Fruit fly (Drosophila melanogaster) whole organism, embryonic: ENCODE measurements around the gene Jhbp6.

Experiments
- Atf6 ChIP-seq: fragments of 200-800 bp; sonication (Bioruptor generic); IDR thresholded peaks from 2 replicates; pipeline ENCODE4 v1.3.6; 2022; ENCODE audit warnings: missing biosample characterization, missing genetic modification characterization
- Blimp-1 ChIP-seq: fragments of 200-800 bp; sonication (Bioruptor generic); optimal IDR thresholded peaks from 3 replicates; lab custom pipeline; 2018; ENCODE audit warnings: missing biosample characterization, missing genetic modification characterization, mild to moderate bottlenecking, moderate library complexity, missing genetic modification reagents
- CG1024 ChIP-seq: fragments of 200-800 bp; sonication (Bioruptor generic); IDR thresholded peaks from 2 replicates; pipeline ENCODE4 v1.3.6; 2022; ENCODE audit warnings: missing biosample characterization, missing genetic modification characterization
- CG10366 ChIP-seq: fragments of 200-800 bp; sonication (Bioruptor generic); IDR thresholded peaks from 2 replicates; pipeline ENCODE4 v1.3.6; 2022; ENCODE audit warnings: missing biosample characterization, missing genetic modification characterization
- CG11504 ChIP-seq: fragments of 200-800 bp; sonication (Bioruptor generic); optimal IDR thresholded peaks from 3 replicates; lab custom pipeline; 2019; ENCODE audit warnings: missing biosample characterization, mild to moderate bottlenecking, missing genetic modification characterization, moderate library complexity
- CG11696 ChIP-seq: fragments of 200-800 bp; sonication (Bioruptor generic); IDR thresholded peaks from 2 replicates; pipeline ENCODE4 v1.3.6; 2022; ENCODE audit warnings: missing biosample characterization, missing genetic modification characterization
- CG12155 ChIP-seq: fragments of 200-800 bp; sonication (Bioruptor generic); optimal IDR thresholded peaks from 3 replicates; lab custom pipeline; 2016; ENCODE audit warnings: missing biosample characterization, missing genetic modification characterization
- CG12219 ChIP-seq: fragments of 200-800 bp; sonication (Bioruptor generic); optimal IDR thresholded peaks from 3 replicates; lab custom pipeline; 2018; ENCODE audit warnings: missing biosample characterization, mild to moderate bottlenecking, missing genetic modification characterization
- CG13287 ChIP-seq: fragments of 200-800 bp; sonication (Bioruptor generic); IDR thresholded peaks from 2 replicates; pipeline ENCODE4 v1.3.6; 2022; ENCODE audit warnings: missing biosample characterization, missing genetic modification characterization; ENCODE audit not compliant: partially characterized antibody
- CG16779 ChIP-seq: fragments of 200-800 bp; sonication (Bioruptor generic); IDR thresholded peaks from 2 replicates; pipeline ENCODE4 v1.3.6; 2022; ENCODE audit warnings: missing biosample characterization, missing genetic modification characterization
- CG16815 ChIP-seq: fragments of 200-800 bp; sonication (Bioruptor generic); optimal IDR thresholded peaks from 3 replicates; lab custom pipeline; 2017; ENCODE audit warnings: missing biosample characterization, mild to moderate bottlenecking, missing genetic modification characterization
- CG17328 ChIP-seq: fragments of 200-800 bp; sonication (Bioruptor generic); IDR thresholded peaks from 2 replicates; pipeline ENCODE4 v1.3.6; 2022; ENCODE audit warnings: missing biosample characterization, missing genetic modification characterization
- CG17829 ChIP-seq: fragments of 200-800 bp; optimal IDR thresholded peaks from 2 replicates; lab custom pipeline; 2019; ENCODE audit warnings: missing biosample characterization, mild to moderate bottlenecking, missing genetic modification characterization, moderate library complexity
- CG18011 ChIP-seq: fragments of 200-800 bp; sonication (Bioruptor generic); optimal IDR thresholded peaks from 2 replicates; lab custom pipeline; 2017; ENCODE audit warnings: missing biosample characterization, missing genetic modification characterization, mild to moderate bottlenecking, moderate library complexity, missing genotype
- CG18262 ChIP-seq: fragments of 200-800 bp; optimal IDR thresholded peaks from 3 replicates; lab custom pipeline; 2019; ENCODE audit warnings: missing biosample characterization, mild to moderate bottlenecking, missing genetic modification characterization, moderate library complexity
- CG18619 ChIP-seq: fragments of 200-800 bp; sonication (Bioruptor generic); optimal IDR thresholded peaks from 3 replicates; lab custom pipeline; 2017; ENCODE audit warnings: missing biosample characterization, mild to moderate bottlenecking, missing genetic modification characterization
- CG2116 ChIP-seq: fragments of 200-800 bp; sonication (Bioruptor generic); optimal IDR thresholded peaks from 3 replicates; lab custom pipeline; 2018; ENCODE audit warnings: missing biosample characterization, mild to moderate bottlenecking, missing genetic modification characterization
- CG30431 ChIP-seq: fragments of 200-800 bp; sonication (Bioruptor generic); optimal IDR thresholded peaks from 2 replicates; lab custom pipeline; 2017; ENCODE audit warnings: missing biosample characterization, missing genetic modification characterization
- CG4360 ChIP-seq: fragments of 200-800 bp; sonication (Bioruptor generic); IDR thresholded peaks from 2 replicates; pipeline ENCODE4 v1.3.6; 2022; ENCODE audit warnings: missing biosample characterization, missing genetic modification characterization
- CG9932 ChIP-seq: fragments of 200-800 bp; sonication (Bioruptor generic); IDR thresholded peaks from 2 replicates; pipeline ENCODE4 v1.3.6; 2022; ENCODE audit warnings: missing biosample characterization, missing genetic modification characterization
- E2f2 ChIP-seq: fragments of 200-800 bp; sonication (Bioruptor generic); IDR thresholded peaks from 2 replicates; pipeline ENCODE4 v1.3.6; 2022; ENCODE audit warnings: missing biosample characterization, missing genetic modification characterization
- Ets65A ChIP-seq: fragments of 200-800 bp; sonication (Bioruptor generic); peaks from one replicate; lab custom pipeline; 2016; ENCODE audit warnings: missing biosample characterization, missing genetic modification characterization
- H2.0 ChIP-seq: fragments of 200-800 bp; sonication (Bioruptor generic); IDR thresholded peaks from 2 replicates; pipeline ENCODE4 v1.3.6; 2022; ENCODE audit warnings: missing biosample characterization, missing genetic modification characterization
- HLH3B ChIP-seq: fragments of 200-800 bp; sonication (Bioruptor generic); IDR thresholded peaks from 2 replicates; pipeline ENCODE4 v1.3.6; 2022; ENCODE audit warnings: missing biosample characterization, missing genetic modification characterization
- Jarid2 ChIP-seq: fragments of 200-800 bp; sonication (Bioruptor generic); optimal IDR thresholded peaks from 3 replicates; lab custom pipeline; 2017; ENCODE audit warnings: mild to moderate bottlenecking, missing biosample characterization, missing genetic modification reagents, missing genetic modification characterization
- Med ChIP-seq: fragments of 200-800 bp; sonication (Bioruptor generic); peaks from one replicate; lab custom pipeline; 2016; ENCODE audit warnings: missing biosample characterization, missing genetic modification characterization, mild to moderate bottlenecking, inconsistent platforms, moderate library complexity
- Pdp1 ChIP-seq, 2 experiments: fragments of 200-800 bp; sonication (Bioruptor generic); optimal IDR thresholded peaks; 3 replicates each; lab custom pipeline; 2016; ENCODE audit warnings: missing biosample characterization in 2 of 2, missing genetic modification characterization in 2 of 2, mild to moderate bottlenecking in 1 of 2, moderate library complexity in 1 of 2
- Ravus ChIP-seq: fragments of 200-800 bp; sonication (Bioruptor generic); IDR thresholded peaks from 2 replicates; pipeline ENCODE4 v1.3.6; 2022; ENCODE audit warnings: missing biosample characterization, missing genetic modification characterization
- Xbp1 ChIP-seq: fragments of 200-800 bp; sonication (Bioruptor generic); optimal IDR thresholded peaks from 3 replicates; lab custom pipeline; 2016; ENCODE audit warnings: missing biosample characterization, mild to moderate bottlenecking, missing genetic modification characterization
- YL-1 ChIP-seq: fragments of 200-800 bp; sonication (Bioruptor generic); optimal IDR thresholded peaks from 3 replicates; lab custom pipeline; 2017; ENCODE audit warnings: missing biosample characterization, mild to moderate bottlenecking, missing genetic modification characterization
- al ChIP-seq: fragments of 200-800 bp; sonication (Bioruptor generic); IDR thresholded peaks from 2 replicates; pipeline ENCODE4 v1.3.6; 2022; ENCODE audit warnings: missing biosample characterization, missing genetic modification characterization
- aop ChIP-seq: fragments of 200-800 bp; sonication (Bioruptor generic); IDR thresholded peaks from 2 replicates; pipeline ENCODE4 v1.3.6; 2022; ENCODE audit warnings: missing biosample characterization, missing genetic modification characterization
- az2 ChIP-seq: fragments of 200-800 bp; sonication (Bioruptor generic); optimal IDR thresholded peaks from 3 replicates; lab custom pipeline; 2016; ENCODE audit warnings: missing biosample characterization, missing genetic modification characterization
- dan ChIP-seq: fragments of 200-800 bp; sonication (Bioruptor generic); IDR thresholded peaks from 2 replicates; pipeline ENCODE4 v1.3.6; 2022; ENCODE audit warnings: missing biosample characterization, missing genetic modification characterization
- dpn ChIP-seq, 2 experiments: fragments of 200-800 bp; sonication (Bioruptor generic); optimal IDR thresholded peaks; 3 replicates each; lab custom pipeline; 2016; ENCODE audit warnings: missing biosample characterization in 2 of 2, missing genetic modification characterization in 2 of 2
- esg ChIP-seq: fragments of 200-800 bp; sonication (Bioruptor generic); conservative IDR thresholded peaks from 2 replicates; pipeline ENCODE4 v1.3.6; 2022; ENCODE audit warnings: missing biosample characterization, missing genetic modification characterization
- fd102C ChIP-seq: fragments of 200-800 bp; sonication (Bioruptor generic); optimal IDR thresholded peaks from 2 replicates; lab custom pipeline; 2018; ENCODE audit warnings: missing biosample characterization, mild to moderate bottlenecking, missing genetic modification characterization, moderate library complexity
- gcm ChIP-seq: fragments of 200-800 bp; sonication (Bioruptor generic); optimal IDR thresholded peaks from 2 replicates; lab custom pipeline; 2019; ENCODE audit warnings: missing biosample characterization, mild to moderate bottlenecking, missing genetic modification characterization, moderate library complexity
- lmd ChIP-seq: fragments of 200-800 bp; sonication (Bioruptor generic); IDR thresholded peaks from 2 replicates; pipeline ENCODE4 v1.3.6; 2022; ENCODE audit warnings: missing biosample characterization, missing genetic modification characterization
- maf-S ChIP-seq: fragments of 200-800 bp; sonication (Bioruptor generic); optimal IDR thresholded peaks from 2 replicates; lab custom pipeline; 2016; ENCODE audit warnings: missing biosample characterization, missing genetic modification characterization
- nerfin-2 ChIP-seq: fragments of 200-800 bp; sonication (Bioruptor generic); IDR thresholded peaks from 2 replicates; pipeline ENCODE4 v1.3.6; 2022; ENCODE audit warnings: missing biosample characterization, missing genetic modification characterization; ENCODE audit not compliant: partially characterized antibody
- repo ChIP-seq: fragments of 200-800 bp; sonication (Bioruptor generic); optimal IDR thresholded peaks from 2 replicates; lab custom pipeline; 2016; ENCODE audit warnings: missing biosample characterization, missing genetic modification characterization
- rib ChIP-seq: fragments of 200-800 bp; sonication (Bioruptor generic); IDR thresholded peaks from 2 replicates; pipeline ENCODE4 v1.3.6; 2022; ENCODE audit warnings: missing biosample characterization, missing genetic modification characterization
- sna ChIP-seq: fragments of 200-800 bp; sonication (Bioruptor generic); IDR thresholded peaks from 2 replicates; pipeline ENCODE4 v1.3.6; 2022; ENCODE audit warnings: missing biosample characterization, missing genetic modification characterization; ENCODE audit not compliant: partially characterized antibody
- so ChIP-seq: fragments of 200-800 bp; sonication (Bioruptor generic); IDR thresholded peaks from 3 replicates; pipeline ENCODE4 v1.3.6; 2022; ENCODE audit warnings: missing biosample characterization, missing genetic modification characterization
- vnd ChIP-seq: fragments of 200-800 bp; sonication (Bioruptor generic); IDR thresholded peaks from 3 replicates; pipeline ENCODE4 v1.3.6; 2022; ENCODE audit warnings: missing biosample characterization, missing genetic modification characterization; ENCODE audit not compliant: partially characterized antibody
- wek ChIP-seq: fragments of 200-800 bp; sonication (Bioruptor generic); optimal IDR thresholded peaks from 3 replicates; lab custom pipeline; 2018; ENCODE audit warnings: missing biosample characterization, mild to moderate bottlenecking, missing genetic modification characterization, moderate library complexity
- zen2 ChIP-seq: fragments of 200-800 bp; sonication (Bioruptor generic); IDR thresholded peaks from 3 replicates; pipeline ENCODE4 v1.3.6; 2022; ENCODE audit warnings: missing biosample characterization, missing genetic modification characterization; ENCODE audit not compliant: partially characterized antibody

Jhbp6 gene

dm6 chr3L:22648372-22648771, 21.4 kb upstream of the Jhbp6 start, which contains the start of gene CG33770:
Gene CG33770, plus strand, starts transcription at chr3L:22648672.
- TF ChIP-seq Ravus (GFP tag; lab: Robert Waterston, UW), result no peak
- TF ChIP-seq CG2116 (GFP tag; lab: Kevin White, UChicago), result no peak
- no peak for TF ChIP-seq CG1024
- no peak for TF ChIP-seq CG16779 (GFP tag; lab: Robert Waterston, UW)
- TF ChIP-seq maf-S (GFP tag; lab: Kevin White, UChicago), result no peak
- no peak for TF ChIP-seq CG17829
- no peak for TF ChIP-seq al (GFP tag; lab: Robert Waterston, UW)
- no peak for TF ChIP-seq dpn (GFP tag; optimal IDR thresholded peaks at IDR 0.05; lab: Kevin White, UChicago)
- no peak for TF ChIP-seq so (GFP tag; lab: Robert Waterston, UW)
- no peak for TF ChIP-seq HLH3B (GFP tag; lab: Robert Waterston, UW)
- TF ChIP-seq lmd (GFP tag; lab: Robert Waterston, UW), result no peak
- no peak for TF ChIP-seq rib (GFP tag; lab: Robert Waterston, UW)
- no peak for TF ChIP-seq Xbp1 (GFP tag; lab: Kevin White, UChicago)
- TF ChIP-seq, all 482 proteins: peak for 0

- TF ChIP-seq fd102C (GFP tag; lab: Kevin White, UChicago), result no peak
- no peak for TF ChIP-seq Jarid2 (GFP tag; lab: Kevin White, UChicago)
- no peak for TF ChIP-seq Med (GFP tag; lab: Kevin White, UChicago)
- no peak for TF ChIP-seq CG4360 (GFP tag; lab: Robert Waterston, UW)
- TF ChIP-seq CG12155, result no peak
- no peak for TF ChIP-seq repo (GFP tag; lab: Kevin White, UChicago)
- TF ChIP-seq nerfin-2, result no peak
- TF ChIP-seq az2 (GFP tag; lab: Kevin White, UChicago), result no peak
- TF ChIP-seq CG11696 (GFP tag; lab: Robert Waterston, UW), result no peak
- TF ChIP-seq zen2 (GFP tag; lab: Robert Waterston, UW), result no peak
- TF ChIP-seq Pdp1 (GFP tag; optimal IDR thresholded peaks at IDR 0.05; lab: Kevin White, UChicago), result no peak
- TF ChIP-seq CG13287, result no peak
Observed at dm6 chr3L:22649096-22649495, 20.7 kb upstream of the Jhbp6 start, which contains the start of gene CG33771. Gene CG33771, plus strand, starts transcription at chr3L:22649396.

dm6 chr3L:22652425-22652824, 17.3 kb upstream of the Jhbp6 start, which contains the start of gene CG33772:
Gene CG33772, minus strand, starts transcription at chr3L:22652525.
- no peak for TF ChIP-seq CG18262
- no peak for TF ChIP-seq E2f2 (GFP tag; lab: Robert Waterston, UW)
- TF ChIP-seq dan (GFP tag; lab: Robert Waterston, UW), result no peak
- TF ChIP-seq CG10366 (GFP tag; lab: Robert Waterston, UW), result no peak
- TF ChIP-seq aop (GFP tag; lab: Robert Waterston, UW), result no peak
- TF ChIP-seq CG18619, result no peak
- TF ChIP-seq wek (GFP tag; lab: Kevin White, UChicago), result no peak
- no peak for TF ChIP-seq CG9932 (GFP tag; lab: Robert Waterston, UW)
- TF ChIP-seq H2.0 (GFP tag; lab: Robert Waterston, UW), result no peak
- TF ChIP-seq gcm (GFP tag; lab: Kevin White, UChicago), result no peak
- TF ChIP-seq CG18011 (GFP tag; lab: Kevin White, UChicago), result no peak
- TF ChIP-seq CG12219, result no peak

- TF ChIP-seq CG16815 (GFP tag; lab: Kevin White, UChicago), result peak; percentile 31
- TF ChIP-seq sna (GFP tag; lab: Robert Waterston, UW), result no peak
- TF ChIP-seq CG11504 (tag; lab: Kevin White, UChicago), result peak; percentile 53
- peak; percentile 8 for TF ChIP-seq CG30431 (GFP tag; lab: Kevin White, UChicago)
- no peak for TF ChIP-seq vnd (GFP tag; lab: Robert Waterston, UW)
- peak; percentile 40 for TF ChIP-seq Blimp-1
- peak; percentile 65 for TF ChIP-seq CG17328
- TF ChIP-seq Atf6 (GFP tag; lab: Robert Waterston, UW), result peak; percentile 52; the same call in 1 of the 2 replicates
- TF ChIP-seq Ets65A (GFP tag; lab: Kevin White, UChicago), result peak; percentile 92
- TF ChIP-seq esg (GFP tag; lab: Robert Waterston, UW), result 0 out of 2 replicates have a peak, but pooled peaks have one; percentile 13
- TF ChIP-seq YL-1 (GFP tag; lab: Kevin White, UChicago), result no peak
- TF ChIP-seq CG12219, result peak; percentile 33
Observed at dm6 chr3L:22665110-22665509, 4.6 kb upstream of the Jhbp6 start.
